Worm (Caenorhabditis elegans): Measurements from ENCODE around the gene K06H6.5.

The K06H6.5 gene

ce11 chrV:624922-625321 is 48.8 kb downstream of the K06H6.5 start, which contains the start of gene srt-17:
Gene srt-17, minus strand, starts transcription at chrV:625022.
- TF ChIP-seq F13H6.1 (tag; optimal IDR thresholded peaks at IDR 0.05) (no peak), mbf-1 (tag; optimal IDR thresholded peaks at IDR 0.05) (no peak), lsy-2 (tag; optimal IDR thresholded peaks at IDR 0.05) (no peak), sem-4 (tag; optimal IDR thresholded peaks at IDR 0.05) (no peak), sma-9 (GFP tag; optimal IDR thresholded peaks at IDR 0.05) (no peak), sma-9 (tag; optimal IDR thresholded peaks at IDR 0.05) (no peak), blmp-1 (tag; optimal IDR thresholded peaks at IDR 0.05; ENCODE audit: insufficient read depth) (no peak), nhr-21 (tag; optimal IDR thresholded peaks at IDR 0.05) (no peak), sma-3 (GFP tag; optimal IDR thresholded peaks at IDR 0.05) (no peak), nhr-77 (tag; optimal IDR thresholded peaks at IDR 0.05) (no peak), nhr-6 (tag; optimal IDR thresholded peaks at IDR 0.05) (no peak), ceh-16 (tag; optimal IDR thresholded peaks at IDR 0.05) (no peak), nhr-25 (tag; optimal IDR thresholded peaks at IDR 0.05) (no peak), Y55F3AM.14 (GFP tag; optimal IDR thresholded peaks at IDR 0.05) (no peak), peb-1 (tag; optimal IDR thresholded peaks at IDR 0.05) (no peak), zag-1 (tag; optimal IDR thresholded peaks at IDR 0.05) (no peak)

- no peak for TF ChIP-seq nhr-23 (tag; optimal IDR thresholded peaks at IDR 0.05)
- TF ChIP-seq ceh-82 (tag; optimal IDR thresholded peaks at IDR 0.05): no peak
- no peak for TF ChIP-seq alr-1 (tag; optimal IDR thresholded peaks at IDR 0.05)
- TF ChIP-seq ztf-4 (tag; optimal IDR thresholded peaks at IDR 0.05): no peak
- no peak for TF ChIP-seq lin-13 (GFP tag; optimal IDR thresholded peaks at IDR 0.05)
- no peak for TF ChIP-seq ama-1 (optimal IDR thresholded peaks at IDR 0.05)
- no peak for TF ChIP-seq nhr-237 (tag; optimal IDR thresholded peaks at IDR 0.05)
- TF ChIP-seq sma-9 (GFP tag; optimal IDR thresholded peaks at IDR 0.05): no peak
- TF ChIP-seq sma-9 (tag; optimal IDR thresholded peaks at IDR 0.05): no peak
- TF ChIP-seq zag-1 (tag; optimal IDR thresholded peaks at IDR 0.05): no peak
- TF ChIP-seq unc-55 (GFP tag; optimal IDR thresholded peaks at IDR 0.05): no peak
- TF ChIP-seq lin-11 (tag; optimal IDR thresholded peaks at IDR 0.05): no peak
- no peak for TF ChIP-seq unc-62 (GFP tag; optimal IDR thresholded peaks at IDR 0.05)
- no peak for TF ChIP-seq nhr-129 (tag; optimal IDR thresholded peaks at IDR 0.05)
- no peak for TF ChIP-seq peb-1 (tag; optimal IDR thresholded peaks at IDR 0.05)
- TF ChIP-seq sem-4 (tag; optimal IDR thresholded peaks at IDR 0.05): no peak
- no peak for TF ChIP-seq mbf-1 (tag; optimal IDR thresholded peaks at IDR 0.05)
- no peak for TF ChIP-seq nhr-6 (tag; optimal IDR thresholded peaks at IDR 0.05)
- TF ChIP-seq nhr-21 (tag; optimal IDR thresholded peaks at IDR 0.05): no peak
- no peak for TF ChIP-seq nhr-77 (tag; optimal IDR thresholded peaks at IDR 0.05)
Measured at ce11 chrV:626321-626720, 50.2 kb downstream of the K06H6.5 start, which contains the start of gene F48G7.7. Gene F48G7.7, minus strand, starts transcription at chrV:626421.

- no peak for TF ChIP-seq Y55F3AM.14 (GFP tag; optimal IDR thresholded peaks at IDR 0.05)
- no peak for TF ChIP-seq mab-5 (tag; optimal IDR thresholded peaks at IDR 0.05)
- TF ChIP-seq ZK546.5 (tag; optimal IDR thresholded peaks at IDR 0.05): no peak
- TF ChIP-seq nhr-129 (tag; optimal IDR thresholded peaks at IDR 0.05): no peak
- TF ChIP-seq lsy-2 (tag; optimal IDR thresholded peaks at IDR 0.05): no peak
- no peak for TF ChIP-seq blmp-1 (tag; optimal IDR thresholded peaks at IDR 0.05; ENCODE audit: insufficient read depth)
- no peak for TF ChIP-seq snpc-4 (tag; optimal IDR thresholded peaks at IDR 0.05)
- no peak for TF ChIP-seq sma-9 (GFP tag; optimal IDR thresholded peaks at IDR 0.05)
- TF ChIP-seq sma-9 (tag; optimal IDR thresholded peaks at IDR 0.05): no peak
- TF ChIP-seq R02D3.7 (tag; optimal IDR thresholded peaks at IDR 0.05): no peak
- TF ChIP-seq ztf-4 (tag; optimal IDR thresholded peaks at IDR 0.05): no peak
- no peak for TF ChIP-seq unc-62 (GFP tag; optimal IDR thresholded peaks at IDR 0.05)
- no peak for TF ChIP-seq mdl-1 (tag; optimal IDR thresholded peaks at IDR 0.05)
- TF ChIP-seq sma-3 (GFP tag; optimal IDR thresholded peaks at IDR 0.05): no peak
- no peak for TF ChIP-seq alr-1 (tag; optimal IDR thresholded peaks at IDR 0.05)
Measured at ce11 chrV:627585-627984, 51.4 kb downstream of the K06H6.5 start, which contains the start of gene F48G7.8. Gene F48G7.8, minus strand, starts transcription at chrV:627685.
